Worm (Caenorhabditis elegans): ENCODE data around the gene H06A10.1.

- TF ChIP-seq aly-2 (tag; optimal IDR thresholded peaks at IDR 0.05), result no peak
- TF ChIP-seq nhr-11 (tag; optimal IDR thresholded peaks at IDR 0.05), result no peak
- no peak for TF ChIP-seq elt-3 (tag; optimal IDR thresholded peaks at IDR 0.05)
- no peak for TF ChIP-seq ama-1 (optimal IDR thresholded peaks at IDR 0.05)
- TF ChIP-seq unc-39 (tag; optimal IDR thresholded peaks at IDR 0.05), result no peak
- no peak for TF ChIP-seq ZK546.5 (tag; optimal IDR thresholded peaks at IDR 0.05)
- TF ChIP-seq nhr-237 (tag; optimal IDR thresholded peaks at IDR 0.05), result no peak
- TF ChIP-seq nhr-43 (tag; optimal IDR thresholded peaks at IDR 0.05; ENCODE audit: poor library complexity, severe bottlenecking), result no peak
Measured at ce11 chrX:13481704-13482103, 25.6 kb upstream of the H06A10.1 start, which contains the start of gene srd-50.
